Fruit fly (Drosophila melanogaster) whole organism, embryonic: ENCODE measurements around the gene CG31178.

ENCODE experiments used
- ATbp ChIP-seq: fragments of 200-800 bp; sonication (Bioruptor generic); optimal IDR thresholded peaks from 2 replicates; lab custom pipeline; 2017; ENCODE audit warnings: missing biosample characterization, mild to moderate bottlenecking, missing genetic modification characterization, missing genetic modification reagents
- Abd-B ChIP-seq: fragments of 200-800 bp; sonication (Bioruptor generic); optimal IDR thresholded peaks from 2 replicates; lab custom pipeline; 2018; ENCODE audit warnings: missing biosample characterization, mild to moderate bottlenecking, missing genetic modification characterization, moderate library complexity
- Aef1 ChIP-seq: fragments of 200-800 bp; sonication (Bioruptor generic); IDR thresholded peaks from 3 replicates; pipeline ENCODE4 v1.3.6; 2022; ENCODE audit warnings: missing biosample characterization, missing genetic modification characterization
- BtbVII ChIP-seq: fragments of 200-800 bp; sonication (Bioruptor generic); optimal IDR thresholded peaks from 3 replicates; lab custom pipeline; 2017; ENCODE audit warnings: missing biosample characterization, mild to moderate bottlenecking, missing genetic modification characterization
- CG10147 ChIP-seq: fragments of 200-800 bp; sonication (Bioruptor generic); optimal IDR thresholded peaks from 2 replicates; lab custom pipeline; 2019; ENCODE audit warnings: missing biosample characterization, mild to moderate bottlenecking, missing genetic modification characterization, moderate library complexity
- CG12236 ChIP-seq: fragments of 200-800 bp; sonication (Bioruptor generic); optimal IDR thresholded peaks from 2 replicates; lab custom pipeline; 2016; ENCODE audit warnings: missing biosample characterization, missing genetic modification characterization
- CG12659 ChIP-seq: fragments of 200-800 bp; sonication (Bioruptor generic); optimal IDR thresholded peaks from 3 replicates; lab custom pipeline; 2017; ENCODE audit warnings: mild to moderate bottlenecking, missing biosample characterization, missing genetic modification reagents, missing genetic modification characterization
- CG12942 ChIP-seq: fragments of 200-800 bp; sonication (Bioruptor generic); optimal IDR thresholded peaks from 3 replicates; lab custom pipeline; 2016; ENCODE audit warnings: missing biosample characterization, missing genetic modification characterization
- CG15479 ChIP-seq: fragments of 200-800 bp; sonication (Bioruptor generic); optimal IDR thresholded peaks from 3 replicates; lab custom pipeline; 2019; ENCODE audit warnings: missing biosample characterization, mild to moderate bottlenecking, missing genetic modification characterization, moderate library complexity
- CG1602 ChIP-seq: fragments of 200-800 bp; sonication (Bioruptor generic); optimal IDR thresholded peaks from 3 replicates; lab custom pipeline; 2016; ENCODE audit warnings: missing biosample characterization, missing genetic modification characterization
- CG16815 ChIP-seq: fragments of 200-800 bp; sonication (Bioruptor generic); optimal IDR thresholded peaks from 3 replicates; lab custom pipeline; 2017; ENCODE audit warnings: missing biosample characterization, mild to moderate bottlenecking, missing genetic modification characterization
- CG18262 ChIP-seq: fragments of 200-800 bp; optimal IDR thresholded peaks from 3 replicates; lab custom pipeline; 2019; ENCODE audit warnings: missing biosample characterization, mild to moderate bottlenecking, missing genetic modification characterization, moderate library complexity
- CG2678 ChIP-seq: fragments of 200-800 bp; sonication (Bioruptor generic); optimal IDR thresholded peaks from 3 replicates; lab custom pipeline; 2019; ENCODE audit warnings: missing biosample characterization, mild to moderate bottlenecking, missing genetic modification characterization, moderate library complexity
- CG31365 ChIP-seq: fragments of 200-800 bp; sonication (Bioruptor generic); optimal IDR thresholded peaks from 2 replicates; lab custom pipeline; 2018; ENCODE audit warnings: missing biosample characterization, mild to moderate bottlenecking, missing genetic modification characterization
- CG3281 ChIP-seq: fragments of 200-800 bp; sonication (Bioruptor generic); optimal IDR thresholded peaks from 3 replicates; lab custom pipeline; 2017; ENCODE audit warnings: missing biosample characterization, mild to moderate bottlenecking, missing genetic modification characterization
- CG6175 ChIP-seq: fragments of 200-800 bp; sonication (Bioruptor generic); IDR thresholded peaks from 3 replicates; pipeline ENCODE4 v1.3.6; 2022; ENCODE audit warnings: missing biosample characterization, missing genetic modification characterization
- CG6765 ChIP-seq: fragments of 200-800 bp; sonication (Bioruptor generic); optimal IDR thresholded peaks from 3 replicates; lab custom pipeline; 2017; ENCODE audit warnings: missing biosample characterization, mild to moderate bottlenecking, missing genetic modification characterization
- CG9727 ChIP-seq: fragments of 200-800 bp; sonication (Bioruptor generic); optimal IDR thresholded peaks from 3 replicates; lab custom pipeline; 2017; ENCODE audit warnings: missing biosample characterization, mild to moderate bottlenecking, missing genetic modification characterization
- Deaf1 ChIP-seq: fragments of 200-800 bp; optimal IDR thresholded peaks from 3 replicates; lab custom pipeline; 2019; ENCODE audit warnings: missing biosample characterization, mild to moderate bottlenecking, missing genetic modification characterization, moderate library complexity
- E2f1 ChIP-seq: fragments of 200-800 bp; sonication (Bioruptor generic); IDR thresholded peaks from 2 replicates; pipeline ENCODE4 v1.3.6; 2022; ENCODE audit warnings: missing biosample characterization, missing genetic modification characterization
- Fer3 ChIP-seq: fragments of 200-800 bp; sonication (Bioruptor generic); optimal IDR thresholded peaks from 2 replicates; lab custom pipeline; 2018; ENCODE audit warnings: missing biosample characterization, mild to moderate bottlenecking, missing genetic modification characterization, moderate library complexity
- HLH3B ChIP-seq: fragments of 200-800 bp; sonication (Bioruptor generic); IDR thresholded peaks from 2 replicates; pipeline ENCODE4 v1.3.6; 2022; ENCODE audit warnings: missing biosample characterization, missing genetic modification characterization
- HLH4C ChIP-seq: fragments of 200-800 bp; sonication (Bioruptor generic); IDR thresholded peaks from 3 replicates; pipeline ENCODE4 v1.3.6; 2022; ENCODE audit warnings: missing biosample characterization, missing genetic modification characterization; ENCODE audit not compliant: partially characterized antibody
- Kr ChIP-seq: fragments of 200-800 bp; sonication (Bioruptor generic); optimal IDR thresholded peaks from 2 replicates; lab custom pipeline; 2017; ENCODE audit warnings: missing biosample characterization, mild to moderate bottlenecking, missing genetic modification characterization
- Lhr ChIP-seq: fragments of 200-800 bp; sonication (Bioruptor generic); optimal IDR thresholded peaks from 3 replicates; lab custom pipeline; 2017; ENCODE audit warnings: mild to moderate bottlenecking, missing biosample characterization, missing genetic modification reagents, missing genetic modification characterization
- Lim3 ChIP-seq: fragments of 200-800 bp; sonication (Bioruptor generic); IDR thresholded peaks from 2 replicates; pipeline ENCODE4 v1.3.6; 2022; ENCODE audit warnings: missing biosample characterization, missing genetic modification characterization
- Meics ChIP-seq: fragments of 200-800 bp; sonication (Bioruptor generic); optimal IDR thresholded peaks from 2 replicates; lab custom pipeline; 2017; ENCODE audit warnings: missing biosample characterization, mild to moderate bottlenecking, missing genetic modification characterization
- NC2α ChIP-seq: fragments of 200-800 bp; sonication (Bioruptor generic); optimal IDR thresholded peaks from 2 replicates; lab custom pipeline; 2016; ENCODE audit warnings: missing biosample characterization, missing genetic modification characterization
- Rx ChIP-seq: fragments of 200-800 bp; sonication (Bioruptor generic); IDR thresholded peaks from 2 replicates; pipeline ENCODE4 v1.3.6; 2022; ENCODE audit warnings: missing biosample characterization, missing genetic modification characterization
- Side ChIP-seq: fragments of 200-800 bp; sonication (Bioruptor generic); optimal IDR thresholded peaks from 2 replicates; lab custom pipeline; 2016; ENCODE audit warnings: missing biosample characterization, missing genetic modification characterization
- ac ChIP-seq: fragments of 200-800 bp; sonication (Bioruptor generic); optimal IDR thresholded peaks from 3 replicates; lab custom pipeline; 2017; ENCODE audit warnings: missing biosample characterization, mild to moderate bottlenecking, missing genetic modification characterization
- bab2 ChIP-seq: fragments of 200-800 bp; sonication (Bioruptor generic); optimal IDR thresholded peaks from 2 replicates; lab custom pipeline; 2016; ENCODE audit warnings: missing biosample characterization, missing genetic modification characterization
- bsh ChIP-seq, 2 experiments: fragments of 200-800 bp; sonication (Bioruptor generic); optimal IDR thresholded peaks; 2 replicates each; lab custom pipeline; 2017 to 2018; ENCODE audit warnings: mild to moderate bottlenecking in 2 of 2, missing biosample characterization in 2 of 2, missing genetic modification characterization in 2 of 2, moderate library complexity in 1 of 2
- croc ChIP-seq: fragments of 200-800 bp; sonication (Bioruptor generic); conservative IDR thresholded peaks from 3 replicates; pipeline ENCODE4 v1.3.6; 2022; ENCODE audit warnings: missing biosample characterization, missing genetic modification characterization
- exex ChIP-seq: fragments of 200-800 bp; sonication (Bioruptor generic); optimal IDR thresholded peaks from 4 replicates; lab custom pipeline; 2018; ENCODE audit warnings: missing biosample characterization, mild to moderate bottlenecking, missing genetic modification characterization, moderate library complexity
- gem ChIP-seq: fragments of 200-800 bp; sonication (Bioruptor generic); optimal IDR thresholded peaks from 2 replicates; lab custom pipeline; 2019; ENCODE audit warnings: missing biosample characterization, mild to moderate bottlenecking, missing genetic modification characterization, moderate library complexity
- ham ChIP-seq: fragments of 200-800 bp; sonication (Bioruptor generic); IDR thresholded peaks from 2 replicates; pipeline ENCODE4 v1.3.6; 2022; ENCODE audit warnings: missing biosample characterization, missing genetic modification characterization
- jumu ChIP-seq: fragments of 200-800 bp; sonication (Bioruptor generic); optimal IDR thresholded peaks from 3 replicates; lab custom pipeline; 2016; ENCODE audit warnings: missing biosample characterization, missing genetic modification characterization
- nerfin-1 ChIP-seq: fragments of 200-800 bp; sonication (Bioruptor generic); optimal IDR thresholded peaks from 3 replicates; lab custom pipeline; 2019; ENCODE audit warnings: missing biosample characterization, mild to moderate bottlenecking, missing genetic modification characterization, moderate library complexity
- otp ChIP-seq: fragments of 200-800 bp; sonication (Bioruptor generic); IDR thresholded peaks from 3 replicates; pipeline ENCODE4, ENCODE4 v1.3.6; 2022; ENCODE audit warnings: missing biosample characterization, missing genetic modification characterization
- peb ChIP-seq: fragments of 200-800 bp; sonication (Bioruptor generic); IDR thresholded peaks from 2 replicates; pipeline ENCODE4 v1.3.6; 2022; ENCODE audit warnings: missing biosample characterization, missing genetic modification characterization
- phol ChIP-seq: fragments of 200-800 bp; sonication (Bioruptor generic); optimal IDR thresholded peaks from 3 replicates; lab custom pipeline; 2018; ENCODE audit warnings: missing biosample characterization, mild to moderate bottlenecking, missing genetic modification characterization, moderate library complexity
- ranshi ChIP-seq: fragments of 200-800 bp; sonication (Bioruptor generic); IDR thresholded peaks from 2 replicates; pipeline ENCODE4 v1.3.6; 2022; ENCODE audit warnings: missing biosample characterization, missing genetic modification characterization
- sd ChIP-seq: fragments of 200-800 bp; sonication (Bioruptor generic); optimal IDR thresholded peaks from 3 replicates; lab custom pipeline; 2018; ENCODE audit warnings: missing biosample characterization, mild to moderate bottlenecking, missing genetic modification characterization, moderate library complexity
- sens ChIP-seq: fragments of 200-800 bp; sonication (Bioruptor generic); peaks from one replicate; lab custom pipeline; 2016; ENCODE audit warnings: missing biosample characterization, missing genetic modification characterization
- sisA ChIP-seq: fragments of 200-800 bp; sonication (Bioruptor generic); IDR thresholded peaks from 2 replicates; pipeline ENCODE4 v1.3.6; 2022; ENCODE audit warnings: missing biosample characterization, missing genetic modification characterization
- tin ChIP-seq: fragments of 200-800 bp; sonication (Bioruptor generic); optimal IDR thresholded peaks from 3 replicates; lab custom pipeline; 2016; ENCODE audit warnings: missing biosample characterization, missing genetic modification characterization
- trh ChIP-seq: fragments of 200-800 bp; sonication (Bioruptor generic); optimal IDR thresholded peaks from 2 replicates; lab custom pipeline; 2016; ENCODE audit warnings: missing biosample characterization, missing genetic modification characterization
- z ChIP-seq: fragments of 200-800 bp; sonication (Bioruptor generic); IDR thresholded peaks from 3 replicates; pipeline ENCODE4 v1.3.6; 2022; ENCODE audit warnings: missing biosample characterization, missing genetic modification characterization

The CG31178 gene

DNA sequence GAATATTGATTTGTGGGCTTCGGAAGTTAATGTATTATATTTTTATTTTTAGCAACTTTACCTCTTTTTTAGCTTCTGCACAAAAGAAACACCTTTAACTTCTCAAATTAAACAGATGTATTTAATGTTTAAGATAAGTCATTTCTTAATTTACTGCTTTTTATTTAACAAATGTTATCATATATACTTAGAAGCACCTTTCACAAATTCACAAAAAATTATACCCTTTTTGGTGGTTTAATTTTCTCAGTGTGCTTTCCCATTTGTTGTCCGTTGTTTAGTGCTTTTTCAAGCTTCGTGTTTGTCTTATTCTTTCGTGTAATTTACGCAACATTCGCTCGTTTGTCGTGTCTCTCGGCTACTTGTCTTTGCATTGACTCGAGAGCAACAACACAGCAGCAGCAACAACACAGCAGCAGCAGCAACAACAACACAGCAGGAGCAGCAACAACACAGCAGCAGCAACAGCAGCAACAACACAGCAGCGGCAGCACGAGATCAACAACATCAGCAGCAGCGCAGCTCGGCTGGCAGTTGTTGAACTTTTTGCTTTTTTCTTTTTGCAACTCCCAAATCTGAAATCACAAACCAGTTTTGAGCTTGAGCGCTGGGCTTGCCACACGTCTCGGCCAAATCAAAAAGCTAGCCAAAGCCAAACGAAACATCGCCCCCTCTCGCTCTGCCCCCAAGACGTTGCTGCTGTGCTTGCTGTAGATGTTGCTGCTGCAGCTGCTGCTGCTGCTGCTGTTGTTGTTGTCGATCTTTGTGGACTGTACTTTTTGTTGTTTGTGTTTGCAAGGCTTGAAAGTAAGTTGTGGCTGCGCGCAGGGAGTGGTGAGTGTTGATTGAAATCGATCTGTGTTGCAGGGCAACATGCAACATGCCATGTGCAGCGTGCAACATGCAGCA, 36.2 kb upstream of the CG31178 start (continued):
- peak; percentile 55; the same call in 1 of the 2 replicates for TF ChIP-seq ranshi (GFP tag; lab: Robert Waterston, UW)
- TF ChIP-seq sens (GFP tag; lab: Kevin White, UChicago): no peak
- peak; percentile 47 for TF ChIP-seq sisA (GFP tag; lab: Robert Waterston, UW)
- no peak for TF ChIP-seq bab2
- TF ChIP-seq BtbVII (GFP tag; lab: Kevin White, UChicago): peak; percentile 12
- no peak for TF ChIP-seq trh (GFP tag; lab: Kevin White, UChicago)
- TF ChIP-seq CG12236 (GFP tag; lab: Kevin White, UChicago): no peak
- TF ChIP-seq CG9727 (GFP tag; lab: Kevin White, UChicago): no peak
- TF ChIP-seq croc: no peak
- peak; percentile 38 for TF ChIP-seq CG10147
- TF ChIP-seq CG18262 (tag; lab: Kevin White, UChicago): peak; percentile 9
- no peak for TF ChIP-seq Lhr (GFP tag; lab: Kevin White, UChicago)
- TF ChIP-seq NC2α (GFP tag; lab: Kevin White, UChicago): no peak
- TF ChIP-seq z (GFP tag; lab: Robert Waterston, UW): 0 out of 3 replicates have a peak, but pooled peaks have one; percentile 32
- no peak for TF ChIP-seq nerfin-1 (tag; lab: Kevin White, UChicago)
- no peak for TF ChIP-seq CG1602 (GFP tag; lab: Kevin White, UChicago)
- TF ChIP-seq CG31365 (tag; lab: Kevin White, UChicago): no peak
- no peak for TF ChIP-seq Kr (GFP tag; lab: Kevin White, UChicago)
- no peak for TF ChIP-seq CG16815 (GFP tag; lab: Kevin White, UChicago)
- TF ChIP-seq phol (tag; lab: Kevin White, UChicago): peak; percentile 73
- no peak for TF ChIP-seq jumu (GFP tag; lab: Kevin White, UChicago)
- no peak for TF ChIP-seq CG6765 (GFP tag; lab: Kevin White, UChicago)
- TF ChIP-seq Abd-B (GFP tag; lab: Kevin White, UChicago): no peak
- no peak for TF ChIP-seq CG12659
- no peak for TF ChIP-seq bsh (GFP tag; optimal IDR thresholded peaks at IDR 0.05; lab: Kevin White, UChicago)
- TF ChIP-seq gem (tag; lab: Kevin White, UChicago): peak; percentile 62
- TF ChIP-seq exex (tag; lab: Kevin White, UChicago): no peak
- peak; percentile 58; the same call in 2 of the 3 replicates for TF ChIP-seq Aef1
- TF ChIP-seq HLH3B (GFP tag; lab: Robert Waterston, UW): peak; percentile 79
- peak; percentile 25; the same call in 1 of the 2 replicates for TF ChIP-seq Rx (GFP tag; lab: Robert Waterston, UW)
- TF ChIP-seq ham (GFP tag; lab: Robert Waterston, UW): no peak
- no peak for TF ChIP-seq CG12942
- peak; percentile 74 for TF ChIP-seq CG2678 (tag; lab: Kevin White, UChicago)
- peak; percentile 77 for TF ChIP-seq Deaf1 (tag; lab: Kevin White, UChicago)
- TF ChIP-seq tin: no peak
- no peak for TF ChIP-seq ac (GFP tag; lab: Kevin White, UChicago)
- peak; percentile 65 for TF ChIP-seq E2f1 (GFP tag; lab: Robert Waterston, UW)
- TF ChIP-seq CG6175 (GFP tag; lab: Robert Waterston, UW): peak; percentile 88
- TF ChIP-seq Fer3 (tag; lab: Kevin White, UChicago): peak; percentile 10
- TF ChIP-seq ATbp (GFP tag; lab: Kevin White, UChicago): no peak
- no peak for TF ChIP-seq HLH4C (GFP tag; lab: Robert Waterston, UW)
- TF ChIP-seq Lim3 (GFP tag; lab: Robert Waterston, UW): no peak
- no peak for TF ChIP-seq sd (tag; lab: Kevin White, UChicago)
- TF ChIP-seq CG3281 (GFP tag; lab: Kevin White, UChicago): peak; percentile 41
- TF ChIP-seq Side (GFP tag; lab: Kevin White, UChicago): no peak
- TF ChIP-seq Meics: peak; percentile 43
- TF ChIP-seq peb (GFP tag; lab: Robert Waterston, UW): no peak
- TF ChIP-seq CG15479 (GFP tag; lab: Kevin White, UChicago): no peak
- TF ChIP-seq otp (GFP tag; lab: Robert Waterston, UW): no peak
